Fruit fly (Drosophila melanogaster): ENCODE measurements around the gene CG6418.

DNA sequence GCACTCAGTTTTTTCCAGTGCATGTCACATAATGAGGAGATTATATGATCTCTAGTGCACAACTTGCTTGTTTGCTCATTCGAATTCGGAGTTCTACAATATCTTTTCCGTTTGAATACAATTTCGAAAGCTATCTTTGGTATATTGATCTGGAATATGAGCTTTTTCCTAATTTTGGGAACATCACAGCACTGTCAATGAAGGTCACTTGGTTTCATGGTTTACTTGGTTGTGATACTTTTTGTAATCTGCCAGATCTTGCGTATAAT is 11.5 kb downstream of the CG6418 start:
- TF ChIP-seq CG4282 (GFP tag; optimal IDR thresholded peaks at IDR 0.05): no peak
- no peak for TF ChIP-seq CG16779 (GFP tag; IDR thresholded peaks at IDR 0.05)
- no peak for TF ChIP-seq Mad (GFP tag; optimal IDR thresholded peaks at IDR 0.05)
- no peak for TF ChIP-seq CG6854 (GFP tag; optimal IDR thresholded peaks at IDR 0.05)
